Worm (Caenorhabditis elegans): Measurements from ENCODE around the gene F54D5.4.

ce11 chrII:11537115-11537514, 32.5 kb upstream of the F54D5.4 start:
- TF ChIP-seq flt-1 (GFP tag; IDR thresholded peaks at IDR 0.05) (no peak), T22C8.4 (GFP tag; IDR thresholded peaks at IDR 0.05) (no peak)

Data from whole organism, midembryonic.